Fruit fly (Drosophila melanogaster): ENCODE data around the gene CG5445.

DNA sequence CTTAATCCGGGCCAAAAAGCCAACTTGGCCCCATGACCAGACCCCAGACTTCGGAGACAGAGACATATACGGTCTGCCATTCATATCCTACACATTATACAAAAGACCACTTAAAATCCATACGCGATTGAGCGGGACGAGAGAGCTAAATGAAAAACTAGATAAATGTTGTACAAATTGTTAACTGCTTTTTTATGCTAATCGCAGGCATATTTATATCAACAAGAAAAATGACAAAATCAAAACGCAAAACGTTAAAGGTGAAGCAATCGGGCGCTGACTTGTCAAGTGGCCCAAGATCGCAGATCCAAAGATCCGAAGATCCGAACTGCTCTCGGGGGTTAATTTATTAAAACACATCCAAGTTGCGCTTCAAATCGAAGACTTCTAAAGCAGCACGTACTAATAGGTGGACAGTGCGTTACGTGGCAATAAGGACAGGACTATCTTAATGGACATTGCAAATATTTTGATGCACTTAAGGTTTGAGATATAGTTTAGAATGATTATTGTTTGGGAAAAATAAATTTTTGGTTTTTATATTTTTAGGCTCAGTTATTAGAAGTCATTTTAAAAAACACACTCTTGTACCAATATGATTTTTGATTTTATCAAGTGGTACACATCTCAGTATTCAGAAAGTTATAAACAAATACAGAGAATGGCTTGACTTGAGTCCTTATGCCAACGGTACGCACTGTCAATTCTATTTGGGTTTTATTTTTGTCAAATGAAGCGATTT, 47.8 kb downstream of the CG5445 start:
- TF ChIP-seq CG17806 (tag; optimal IDR thresholded peaks at IDR 0.05) (peak; percentile 30), CG8301 (tag; optimal IDR thresholded peaks at IDR 0.05) (no peak), CG32121 (GFP tag; IDR thresholded peaks at IDR 0.05) (no peak), CG12605 (GFP tag; IDR thresholded peaks at IDR 0.05) (no peak), CG34367 (tag; optimal IDR thresholded peaks at IDR 0.05) (peak; percentile 27), CG14655 (GFP tag; optimal IDR thresholded peaks at IDR 0.05) (no peak), EcR (GFP tag; optimal IDR thresholded peaks at IDR 0.05) (peak; percentile 31)

Data from whole organism, pupa.